Worm (Caenorhabditis elegans) whole organism, young adult: Measurements from ENCODE around the gene mig-22.

Source experiments
- B0035.1 ChIP-seq: sonication (generic microtip); optimal IDR thresholded peaks from 2 replicates; lab custom pipeline; 2016; ENCODE audit warnings: missing genetic modification characterization, mild to moderate bottlenecking, missing compliant biosample characterization, missing genotype, missing genetic modification reagents
- B0336.3 ChIP-seq: fragments of 200-800 bp; sonication (Bioruptor generic); IDR thresholded peaks from 2 replicates; pipeline ENCODE4 v1.3.6; 2022; ENCODE audit warnings: missing genetic modification characterization, missing compliant biosample characterization
- C06A6.2 ChIP-seq: fragments of 200-800 bp; sonication (Bioruptor generic); conservative IDR thresholded peaks from 2 replicates; pipeline ENCODE4 v1.3.6; 2022; ENCODE audit warnings: missing genetic modification characterization, missing compliant biosample characterization
- C17E4.6 ChIP-seq: fragments of 200-800 bp; sonication (Bioruptor generic); IDR thresholded peaks from 2 replicates; pipeline ENCODE4 v1.3.6; 2022; ENCODE audit warnings: missing genetic modification reagents, missing genetic modification characterization, missing compliant biosample characterization
- F23B12.7 ChIP-seq: sonication (generic microtip); optimal IDR thresholded peaks from 2 replicates; lab custom pipeline; 2017; ENCODE audit warnings: missing genetic modification characterization, mild to moderate bottlenecking, missing compliant biosample characterization, antibody characterized with exemption, moderate library complexity; ENCODE audit not compliant: insufficient read depth
- F37B4.10 ChIP-seq: fragments of 200-800 bp; sonication (Bioruptor generic); IDR thresholded peaks from 2 replicates; pipeline ENCODE4 v1.3.6; 2022; ENCODE audit warnings: missing genetic modification characterization, missing compliant biosample characterization
- K11D2.4 ChIP-seq: fragments of 200-800 bp; sonication (Bioruptor generic); IDR thresholded peaks from 2 replicates; pipeline ENCODE4 v1.3.6; 2022; ENCODE audit warnings: missing genetic modification reagents, missing genetic modification characterization, missing compliant biosample characterization
- K12H6.12 ChIP-seq: fragments of 200-800 bp; sonication (Bioruptor generic); optimal IDR thresholded peaks from 2 replicates; lab custom pipeline; 2018; ENCODE audit warnings: mild to moderate bottlenecking, missing genetic modification characterization, missing compliant biosample characterization
- Y56A3A.18 ChIP-seq: fragments of 200-800 bp; sonication (Bioruptor generic); IDR thresholded peaks from 2 replicates; pipeline ENCODE4 v1.3.6; 2022; ENCODE audit warnings: missing genetic modification reagents, missing genetic modification characterization, missing compliant biosample characterization
- ZK185.1 ChIP-seq: sonication (generic microtip); optimal IDR thresholded peaks from 2 replicates; lab custom pipeline; 2016; ENCODE audit warnings: mild to moderate bottlenecking, missing genetic modification characterization, missing compliant biosample characterization; ENCODE audit not compliant: poor library complexity, severe bottlenecking
- akir-1 ChIP-seq: fragments of 200-800 bp; sonication (Bioruptor generic); optimal IDR thresholded peaks from 2 replicates; lab custom pipeline; 2018; ENCODE audit warnings: mild to moderate bottlenecking, missing genetic modification characterization, moderate library complexity, missing compliant biosample characterization
- ama-1 ChIP-seq, 3 experiments: fragments of 150-350 bp in 1 of 3; sonication (generic microtip) in 2 of 3; optimal IDR thresholded peaks; 2 replicates each; lab custom pipeline; 2014 to 2018; ENCODE audit warnings: missing biosample characterization in 2 of 3, missing genetic modification characterization in 2 of 3, missing genetic modification reagents in 2 of 3
- atf-7 ChIP-seq: sonication (generic microtip); optimal IDR thresholded peaks from 2 replicates; lab custom pipeline; 2017; ENCODE audit warnings: mild to moderate bottlenecking, missing genetic modification characterization, missing compliant biosample characterization
- bed-2 ChIP-seq: fragments of 200-800 bp; sonication (Bioruptor generic); IDR thresholded peaks from 2 replicates; pipeline ENCODE4 v1.3.6; 2022; ENCODE audit warnings: missing genetic modification reagents, missing genetic modification characterization, missing compliant biosample characterization
- ccch-3 ChIP-seq: fragments of 200-800 bp; sonication (Bioruptor generic); optimal IDR thresholded peaks from 2 replicates; lab custom pipeline; 2018; ENCODE audit warnings: mild to moderate bottlenecking, missing genetic modification characterization, missing compliant biosample characterization
- cebp-1 ChIP-seq, 2 experiments: fragments of 200-800 bp in 1 of 2; sonication (Bioruptor generic) in 1 of 2; sonication (generic microtip) in 1 of 2; IDR thresholded peaks in 1 of 2; optimal IDR thresholded peaks in 1 of 2; 2 replicates each; pipeline versions ENCODE4 v1.3.6 to Lab custom; 2017 to 2022; ENCODE audit warnings: missing compliant biosample characterization in 2 of 2, missing genetic modification characterization in 2 of 2, mild to moderate bottlenecking in 1 of 2, missing genetic modification reagents in 1 of 2, moderate library complexity in 1 of 2
- ceh-27 ChIP-seq: fragments of 200-800 bp; sonication (Bioruptor generic); optimal IDR thresholded peaks from 2 replicates; lab custom pipeline; 2018; ENCODE audit warnings: mild to moderate bottlenecking, missing genetic modification characterization, moderate library complexity, missing compliant biosample characterization
- die-1 ChIP-seq: sonication (generic microtip); optimal IDR thresholded peaks from 2 replicates; lab custom pipeline; 2016; ENCODE audit warnings: missing genotype, mild to moderate bottlenecking, missing genetic modification characterization, missing compliant biosample characterization
- efl-1 ChIP-seq: fragments of 150-350 bp; optimal IDR thresholded peaks from 2 replicates; lab custom pipeline; 2014; ENCODE audit warnings: missing biosample characterization, missing genetic modification reagents, missing genetic modification characterization
- egl-44 ChIP-seq: fragments of 200-800 bp; sonication (Bioruptor generic); IDR thresholded peaks from 2 replicates; pipeline ENCODE4 v1.3.6; 2022; ENCODE audit warnings: missing genetic modification reagents, missing genetic modification characterization, missing compliant biosample characterization
- egrh-3 ChIP-seq: fragments of 200-800 bp; sonication (Bioruptor generic); IDR thresholded peaks from 2 replicates; pipeline ENCODE4 v1.3.6; 2022; ENCODE audit warnings: missing genetic modification reagents, missing genetic modification characterization, missing compliant biosample characterization
- ekl-4 ChIP-seq: fragments of 200-800 bp; sonication (Bioruptor generic); IDR thresholded peaks from 2 replicates; pipeline ENCODE4 v1.3.6; 2022; ENCODE audit warnings: missing genetic modification reagents, missing genetic modification characterization, missing compliant biosample characterization
- ets-4 ChIP-seq: fragments of 200-800 bp; sonication (Bioruptor generic); optimal IDR thresholded peaks from 2 replicates; lab custom pipeline; 2018; ENCODE audit warnings: mild to moderate bottlenecking, missing genetic modification characterization, missing compliant biosample characterization
- him-1 ChIP-seq: sonication (generic microtip); optimal IDR thresholded peaks from 2 replicates; lab custom pipeline; 2016; ENCODE audit warnings: missing genotype, missing genetic modification reagents, missing genetic modification characterization, missing compliant biosample characterization
- lin-35 ChIP-seq, 3 experiments: fragments of 150-350 bp in 2 of 3; sonication (generic microtip) in 1 of 3; optimal IDR thresholded peaks; 2 replicates each; lab custom pipeline; 2014 to 2018; ENCODE audit warnings: missing biosample characterization in 3 of 3, missing genetic modification characterization in 3 of 3, missing genetic modification reagents in 3 of 3
- nfya-1 ChIP-seq: sonication (generic microtip); optimal IDR thresholded peaks from 2 replicates; lab custom pipeline; 2017; ENCODE audit warnings: antibody characterized with exemption, missing compliant biosample characterization, missing genetic modification characterization, borderline replicate concordance; ENCODE audit not compliant: insufficient read depth
- nfya-2 ChIP-seq: fragments of 200-800 bp; sonication (Bioruptor generic); IDR thresholded peaks from 2 replicates; pipeline ENCODE4 v1.3.6; 2022; ENCODE audit warnings: missing genetic modification reagents, missing genetic modification characterization, missing compliant biosample characterization
- nfyb-1 ChIP-seq: fragments of 200-800 bp; sonication (Bioruptor generic); IDR thresholded peaks from 2 replicates; pipeline ENCODE4 v1.3.6; 2022; ENCODE audit warnings: missing genetic modification reagents, missing genetic modification characterization, missing compliant biosample characterization
- nhr-120 ChIP-seq: fragments of 200-800 bp; sonication (Bioruptor generic); IDR thresholded peaks from 2 replicates; pipeline ENCODE4 v1.3.6; 2022; ENCODE audit warnings: missing genetic modification characterization, missing compliant biosample characterization
- nhr-80 ChIP-seq: sonication (generic microtip); optimal IDR thresholded peaks from 2 replicates; lab custom pipeline; 2016; ENCODE audit warnings: missing genetic modification characterization, missing compliant biosample characterization
- pbrm-1 ChIP-seq: fragments of 200-800 bp; sonication (Bioruptor generic); IDR thresholded peaks from 2 replicates; pipeline ENCODE4 v1.3.6; 2022; ENCODE audit warnings: missing genetic modification reagents, missing genetic modification characterization, missing compliant biosample characterization
- repo-1 ChIP-seq: sonication (generic microtip); optimal IDR thresholded peaks from 2 replicates; lab custom pipeline; 2017; ENCODE audit warnings: mild to moderate bottlenecking, missing genetic modification characterization, missing compliant biosample characterization
- snpc-1.3 ChIP-seq: sonication (generic microtip); optimal IDR thresholded peaks from 2 replicates; lab custom pipeline; 2017; ENCODE audit warnings: missing genetic modification characterization, mild to moderate bottlenecking, missing compliant biosample characterization, antibody characterized with exemption, moderate library complexity, missing genotype, missing genetic modification reagents; ENCODE audit not compliant: insufficient read depth
- snpc-3.4 ChIP-seq: sonication (generic microtip); optimal IDR thresholded peaks from 2 replicates; lab custom pipeline; 2017; ENCODE audit warnings: missing genetic modification characterization, mild to moderate bottlenecking, missing compliant biosample characterization, antibody characterized with exemption, moderate library complexity, missing genotype, missing genetic modification reagents
- snpc-4 ChIP-seq, 5 experiments: fragments of 150-350 bp in 1 of 5; sonication (generic microtip) in 4 of 5; optimal IDR thresholded peaks; 2 replicates each; lab custom pipeline; 2014 to 2018; ENCODE audit warnings: missing genetic modification characterization in 5 of 5, missing biosample characterization in 3 of 5, antibody characterized with exemption in 2 of 5, mild to moderate bottlenecking in 2 of 5, missing compliant biosample characterization in 2 of 5, missing genotype in 2 of 5, moderate library complexity in 2 of 5, missing genetic modification reagents in 1 of 5
- tbx-9 ChIP-seq: sonication (generic microtip); optimal IDR thresholded peaks from 2 replicates; lab custom pipeline; 2016; ENCODE audit warnings: borderline replicate concordance, missing genetic modification characterization, inconsistent platforms, missing compliant biosample characterization
- zfh-2 ChIP-seq: fragments of 200-800 bp; sonication (Bioruptor generic); conservative IDR thresholded peaks from 2 replicates; pipeline ENCODE4 v1.3.6; 2022; ENCODE audit warnings: missing genetic modification reagents, missing genetic modification characterization, missing compliant biosample characterization
- ztf-22 ChIP-seq: fragments of 200-800 bp; sonication (Bioruptor generic); optimal IDR thresholded peaks from 2 replicates; lab custom pipeline; 2018; ENCODE audit warnings: mild to moderate bottlenecking, missing genetic modification characterization, moderate library complexity, missing compliant biosample characterization
- ztf-28 ChIP-seq: fragments of 200-800 bp; sonication (Bioruptor generic); IDR thresholded peaks from 2 replicates; pipeline ENCODE4 v1.3.6; 2022; ENCODE audit warnings: missing genetic modification reagents, missing genetic modification characterization, missing compliant biosample characterization

Gene mig-22

DNA sequence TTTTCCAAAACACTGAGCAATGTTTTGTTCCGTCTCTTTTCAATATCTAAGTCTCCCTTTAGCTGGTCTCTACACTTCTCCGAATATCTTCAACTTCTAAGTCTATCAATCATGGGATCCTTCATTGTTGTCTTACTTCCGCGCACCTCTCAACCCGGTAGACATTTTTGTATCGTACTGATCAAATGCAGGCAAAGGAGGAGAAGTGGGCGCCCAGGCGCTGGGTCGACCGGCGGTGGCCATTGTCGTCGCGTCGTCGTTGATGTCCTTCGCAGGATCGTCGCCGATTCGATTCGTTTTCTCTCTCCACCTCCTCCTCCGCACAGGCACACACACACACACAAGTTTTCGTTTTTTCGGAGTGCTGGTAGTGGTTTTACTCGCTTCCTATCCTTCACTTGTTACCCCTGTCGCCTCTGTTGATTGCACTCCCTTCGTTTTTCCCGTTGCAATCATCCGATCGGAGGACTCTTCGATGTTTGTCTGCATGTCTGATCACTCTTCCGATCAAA is 34.3 kb upstream of the mig-22 start:
- TF ChIP-seq snpc-1.3 (tag; lab: Kevin White, UChicago): no peak
- TF ChIP-seq tbx-9 (tag; lab: Kevin White, UChicago): no peak
- TF ChIP-seq die-1 (tag; lab: Kevin White, UChicago): peak; percentile 19

- no peak for TF ChIP-seq cebp-1 (GFP tag; IDR thresholded peaks at IDR 0.05; lab: Robert Waterston, UW)
- no peak for TF ChIP-seq cebp-1 (tag; optimal IDR thresholded peaks at IDR 0.05; lab: Kevin White, UChicago)
- TF ChIP-seq snpc-3.4 (tag; lab: Kevin White, UChicago): no peak
- TF ChIP-seq nhr-120 (GFP tag; lab: Robert Waterston, UW): no peak
These were observed 33.6 kb upstream of the mig-22 start for ce11 chrIII:8800796-8801083.

ce11 chrIII:8799964-8800795 is 33.0 kb upstream of the mig-22 start, which contains the start of gene F54F2.6:
F54F2.6 (minus strand) TSS chrIII:8800701.
- TF ChIP-seq cebp-1 (GFP tag; IDR thresholded peaks at IDR 0.05; lab: Robert Waterston, UW) (peak; percentile 60), cebp-1 (tag; optimal IDR thresholded peaks at IDR 0.05; lab: Kevin White, UChicago) (peak; percentile 91), K11D2.4 (peak; percentile 73; the same call in 1 of the 2 replicates), egrh-3 (GFP tag; lab: Robert Waterston, UW) (peak; percentile 83), repo-1 (tag; lab: Kevin White, UChicago) (peak; percentile 57), efl-1 (GFP tag; lab: Kevin White, UChicago) (no peak), ztf-28 (no peak), B0336.3 (GFP tag; lab: Robert Waterston, UW) (peak; percentile 77), F37B4.10 (GFP tag; lab: Robert Waterston, UW) (0 out of 2 replicates have a peak, but pooled peaks have one; percentile 9), atf-7 (tag; lab: Kevin White, UChicago) (peak; percentile 81), nfya-1 (tag; lab: Kevin White, UChicago) (no peak), C06A6.2 (GFP tag; lab: Robert Waterston, UW) (peak; percentile 57), akir-1 (no peak), ama-1 (optimal IDR thresholded peaks at IDR 0.05; lab: Kevin White, UChicago) (no peak), ama-1 (GFP tag; optimal IDR thresholded peaks at IDR 0.05; lab: Kevin White, UChicago) (peak in 1 of 2 experiments; percentile 23), Y56A3A.18 (GFP tag; lab: Robert Waterston, UW) (no peak), nhr-80 (tag; lab: Kevin White, UChicago) (peak; percentile 61), ekl-4 (GFP tag; lab: Robert Waterston, UW) (0 out of 2 replicates have a peak, but pooled peaks have one; percentile 12), pbrm-1 (0 out of 2 replicates have a peak, but pooled peaks have one; percentile 10), nfya-2 (GFP tag; lab: Robert Waterston, UW) (no peak), bed-2 (no peak), snpc-4 (GFP tag; optimal IDR thresholded peaks at IDR 0.05; lab: Kevin White, UChicago) (no peak), snpc-4 (tag; optimal IDR thresholded peaks at IDR 0.05; lab: Kevin White, UChicago) (peak in 2 of 4 experiments; percentile 50), ccch-3 (no peak), nfyb-1 (GFP tag; lab: Robert Waterston, UW) (0 out of 2 replicates have a peak, but pooled peaks have one; percentile 50), C17E4.6 (GFP tag; lab: Robert Waterston, UW) (0 out of 2 replicates have a peak, but pooled peaks have one; percentile 32), F23B12.7 (tag; lab: Kevin White, UChicago) (no peak), ceh-27 (GFP tag; lab: Kevin White, UChicago) (peak; percentile 88), egl-44 (peak; percentile 69; the same call in 1 of the 2 replicates), lin-35 (GFP tag; optimal IDR thresholded peaks at IDR 0.05; lab: Kevin White, UChicago) (peak in 1 of 3 experiments; percentile 78), him-1 (tag; lab: Kevin White, UChicago) (no peak), B0035.1 (tag; lab: Kevin White, UChicago) (peak; percentile 32), K12H6.12 (tag; lab: Kevin White, UChicago) (peak; percentile 97), zfh-2 (GFP tag; lab: Robert Waterston, UW) (peak; percentile 99), ets-4 (GFP tag; lab: Kevin White, UChicago) (peak; percentile 42), ZK185.1 (tag; lab: Kevin White, UChicago) (peak; percentile 52), ztf-22 (GFP tag; lab: Kevin White, UChicago) (no peak)
